Fruit fly (Drosophila melanogaster) whole organism, embryonic: Measurements from ENCODE around the gene Kr-h2.

Source experiments
- Ada2b ChIP-seq: fragments of 200-800 bp; sonication (Bioruptor generic); IDR thresholded peaks from 2 replicates; pipeline ENCODE4 v1.3.6; 2022; ENCODE audit warnings: missing biosample characterization, missing genetic modification characterization
- Adf1 ChIP-seq: fragments of 200-800 bp; sonication (Bioruptor generic); IDR thresholded peaks from 2 replicates; pipeline ENCODE4 v1.3.6; 2022; ENCODE audit warnings: missing biosample characterization, missing genetic modification characterization
- Awh ChIP-seq: fragments of 200-800 bp; sonication (Bioruptor generic); IDR thresholded peaks from 2 replicates; pipeline ENCODE4, ENCODE4 v1.3.6; 2022; ENCODE audit warnings: missing biosample characterization, missing genetic modification characterization
- BtbVII ChIP-seq: fragments of 200-800 bp; sonication (Bioruptor generic); optimal IDR thresholded peaks from 3 replicates; lab custom pipeline; 2017; ENCODE audit warnings: missing biosample characterization, mild to moderate bottlenecking, missing genetic modification characterization
- CG1233 ChIP-seq: fragments of 200-800 bp; sonication (Bioruptor generic); optimal IDR thresholded peaks from 4 replicates; lab custom pipeline; 2018; ENCODE audit warnings: missing biosample characterization, mild to moderate bottlenecking, missing genetic modification characterization
- CG12769 ChIP-seq: fragments of 200-800 bp; sonication (Bioruptor generic); optimal IDR thresholded peaks from 2 replicates; lab custom pipeline; 2019; ENCODE audit warnings: missing biosample characterization, mild to moderate bottlenecking, missing genetic modification characterization, moderate library complexity
- CG13287 ChIP-seq: fragments of 200-800 bp; sonication (Bioruptor generic); IDR thresholded peaks from 2 replicates; pipeline ENCODE4 v1.3.6; 2022; ENCODE audit warnings: missing biosample characterization, missing genetic modification characterization; ENCODE audit not compliant: partially characterized antibody
- CG14710 ChIP-seq: fragments of 200-800 bp; sonication (Bioruptor generic); optimal IDR thresholded peaks from 3 replicates; lab custom pipeline; 2019; ENCODE audit warnings: missing biosample characterization, mild to moderate bottlenecking, missing genetic modification characterization, moderate library complexity
- CG15011 ChIP-seq: fragments of 200-800 bp; sonication (Bioruptor generic); optimal IDR thresholded peaks from 3 replicates; lab custom pipeline; 2018; ENCODE audit warnings: missing biosample characterization, mild to moderate bottlenecking, missing genetic modification characterization
- CG15479 ChIP-seq: fragments of 200-800 bp; sonication (Bioruptor generic); optimal IDR thresholded peaks from 3 replicates; lab custom pipeline; 2019; ENCODE audit warnings: missing biosample characterization, mild to moderate bottlenecking, missing genetic modification characterization, moderate library complexity
- CG1647 ChIP-seq: fragments of 200-800 bp; sonication (Bioruptor generic); optimal IDR thresholded peaks from 3 replicates; lab custom pipeline; 2016; ENCODE audit warnings: missing biosample characterization, missing genetic modification characterization
- CG16813 ChIP-seq: fragments of 200-800 bp; sonication (Bioruptor generic); IDR thresholded peaks from 3 replicates; pipeline ENCODE4 v1.3.6; 2022; ENCODE audit warnings: missing biosample characterization, missing genetic modification characterization; ENCODE audit not compliant: partially characterized antibody
- CG2199 ChIP-seq: fragments of 200-800 bp; sonication (Bioruptor generic); IDR thresholded peaks from 3 replicates; pipeline ENCODE4 v1.3.6; 2022; ENCODE audit warnings: missing biosample characterization, missing genetic modification characterization
- CG30403 ChIP-seq: fragments of 200-800 bp; sonication (Bioruptor generic); optimal IDR thresholded peaks from 3 replicates; lab custom pipeline; 2016; ENCODE audit warnings: missing biosample characterization, missing genetic modification characterization
- CG3163 ChIP-seq: fragments of 200-800 bp; sonication (Bioruptor generic); optimal IDR thresholded peaks from 3 replicates; lab custom pipeline; 2016; ENCODE audit warnings: missing biosample characterization, missing genetic modification characterization
- CG4404 ChIP-seq: fragments of 200-800 bp; sonication (Bioruptor generic); IDR thresholded peaks from 2 replicates; pipeline ENCODE4 v1.3.6; 2022; ENCODE audit warnings: missing biosample characterization, missing genetic modification characterization
- CG4424 ChIP-seq: fragments of 200-800 bp; sonication (Bioruptor generic); optimal IDR thresholded peaks from 3 replicates; lab custom pipeline; 2016; ENCODE audit warnings: missing biosample characterization, missing genetic modification characterization
- CG5245 ChIP-seq: fragments of 200-800 bp; sonication (Bioruptor generic); optimal IDR thresholded peaks from 3 replicates; lab custom pipeline; 2016; ENCODE audit warnings: missing biosample characterization, missing genetic modification characterization
- CG6689 ChIP-seq: fragments of 200-800 bp; sonication (Bioruptor generic); IDR thresholded peaks from 2 replicates; pipeline ENCODE4 v1.3.6; 2022; ENCODE audit warnings: missing biosample characterization, missing genetic modification characterization
- CG8281 ChIP-seq: fragments of 200-800 bp; sonication (Bioruptor generic); optimal IDR thresholded peaks from 2 replicates; lab custom pipeline; 2018; ENCODE audit warnings: missing biosample characterization, mild to moderate bottlenecking, missing genetic modification characterization, moderate library complexity
- CTCF ChIP-seq: fragments of 200-800 bp; sonication (Bioruptor generic); optimal IDR thresholded peaks from 2 replicates; lab custom pipeline; 2017; ENCODE audit warnings: missing biosample characterization, mild to moderate bottlenecking, missing genetic modification characterization, moderate library complexity
- ERR ChIP-seq: fragments of 200-800 bp; sonication (Bioruptor generic); optimal IDR thresholded peaks from 2 replicates; lab custom pipeline; 2016; ENCODE audit warnings: missing biosample characterization, missing genetic modification characterization
- Fer2 ChIP-seq: fragments of 200-800 bp; sonication (Bioruptor generic); optimal IDR thresholded peaks from 2 replicates; lab custom pipeline; 2018; ENCODE audit warnings: missing biosample characterization, mild to moderate bottlenecking, missing genetic modification characterization, moderate library complexity
- HLH3B ChIP-seq: fragments of 200-800 bp; sonication (Bioruptor generic); IDR thresholded peaks from 2 replicates; pipeline ENCODE4 v1.3.6; 2022; ENCODE audit warnings: missing biosample characterization, missing genetic modification characterization
- Hr3 ChIP-seq: fragments of 200-800 bp; sonication (Bioruptor generic); optimal IDR thresholded peaks from 3 replicates; lab custom pipeline; 2016; ENCODE audit warnings: missing biosample characterization, missing genetic modification characterization
- Lpt ChIP-seq: fragments of >200 bp; optimal IDR thresholded peaks from 2 replicates; lab custom pipeline; 2018; ENCODE audit warnings: missing biosample characterization, missing genetic modification characterization
- NFAT ChIP-seq: fragments of 200-800 bp; sonication (Bioruptor generic); IDR thresholded peaks from 2 replicates; pipeline ENCODE4 v1.3.6; 2022; ENCODE audit warnings: missing biosample characterization, missing genetic modification characterization
- Oaz ChIP-seq: fragments of 200-800 bp; sonication (Bioruptor generic); IDR thresholded peaks from 2 replicates; pipeline ENCODE4 v1.3.6; 2022; ENCODE audit warnings: missing biosample characterization, missing genetic modification characterization
- Opbp ChIP-seq: fragments of 200-800 bp; sonication (Bioruptor generic); IDR thresholded peaks from 3 replicates; pipeline ENCODE4 v1.3.6; 2022; ENCODE audit warnings: missing biosample characterization, missing genetic modification characterization; ENCODE audit not compliant: partially characterized antibody
- Optix ChIP-seq: fragments of 200-800 bp; sonication (Bioruptor generic); IDR thresholded peaks from 3 replicates; pipeline ENCODE4 v1.3.6; 2022; ENCODE audit warnings: missing biosample characterization, missing genetic modification characterization
- PHDP ChIP-seq: fragments of 200-800 bp; sonication (Bioruptor generic); optimal IDR thresholded peaks from 3 replicates; lab custom pipeline; 2018; ENCODE audit warnings: missing biosample characterization, mild to moderate bottlenecking, missing genetic modification characterization, moderate library complexity
- Side ChIP-seq: fragments of 200-800 bp; sonication (Bioruptor generic); optimal IDR thresholded peaks from 2 replicates; lab custom pipeline; 2016; ENCODE audit warnings: missing biosample characterization, missing genetic modification characterization
- Xrp1 ChIP-seq: fragments of 200-800 bp; sonication (Bioruptor generic); IDR thresholded peaks from 2 replicates; pipeline ENCODE4 v1.3.6; 2022; ENCODE audit warnings: missing biosample characterization, missing genetic modification characterization
- ase ChIP-seq: fragments of 200-800 bp; sonication (Bioruptor generic); IDR thresholded peaks from 3 replicates; pipeline ENCODE4 v1.3.6; 2022; ENCODE audit warnings: missing biosample characterization, missing genetic modification characterization
- bsh ChIP-seq, 2 experiments: fragments of 200-800 bp; sonication (Bioruptor generic); optimal IDR thresholded peaks; 2 replicates each; lab custom pipeline; 2017 to 2018; ENCODE audit warnings: mild to moderate bottlenecking in 2 of 2, missing biosample characterization in 2 of 2, missing genetic modification characterization in 2 of 2, moderate library complexity in 1 of 2
- btn ChIP-seq: fragments of 200-800 bp; sonication (Bioruptor generic); optimal IDR thresholded peaks from 2 replicates; lab custom pipeline; 2016; ENCODE audit warnings: missing biosample characterization, missing genetic modification characterization
- cad ChIP-seq: fragments of >200 bp; optimal IDR thresholded peaks from 2 replicates; lab custom pipeline; 2017; ENCODE audit warnings: missing biosample characterization, missing genetic modification characterization
- cg ChIP-seq: fragments of 200-800 bp; sonication (Bioruptor generic); optimal IDR thresholded peaks from 3 replicates; lab custom pipeline; 2019; ENCODE audit warnings: missing biosample characterization, mild to moderate bottlenecking, missing genetic modification characterization, moderate library complexity
- danr ChIP-seq: fragments of 200-800 bp; sonication (Bioruptor generic); IDR thresholded peaks from 2 replicates; pipeline ENCODE4 v1.3.6; 2022; ENCODE audit warnings: missing biosample characterization, missing genetic modification characterization
- dm ChIP-seq: fragments of 200-800 bp; sonication (Bioruptor generic); optimal IDR thresholded peaks from 3 replicates; lab custom pipeline; 2016; ENCODE audit warnings: missing biosample characterization, missing genetic modification characterization
- gfzf ChIP-seq: fragments of 200-800 bp; sonication (Bioruptor generic); optimal IDR thresholded peaks from 2 replicates; lab custom pipeline; 2016; ENCODE audit warnings: missing biosample characterization, mild to moderate bottlenecking, missing genetic modification characterization, moderate library complexity
- oc ChIP-seq: fragments of 200-800 bp; sonication (Bioruptor generic); optimal IDR thresholded peaks from 2 replicates; lab custom pipeline; 2018; ENCODE audit warnings: missing biosample characterization, mild to moderate bottlenecking, missing genetic modification characterization, moderate library complexity
- pb ChIP-seq: fragments of 200-800 bp; sonication (Bioruptor generic); optimal IDR thresholded peaks from 3 replicates; lab custom pipeline; 2016; ENCODE audit warnings: missing biosample characterization, missing genetic modification characterization
- psq ChIP-seq: fragments of 200-800 bp; sonication (Bioruptor generic); optimal IDR thresholded peaks from 2 replicates; lab custom pipeline; 2017; ENCODE audit warnings: missing biosample characterization, missing genetic modification characterization
- pum ChIP-seq: fragments of 200-800 bp; sonication (Bioruptor generic); optimal IDR thresholded peaks from 2 replicates; lab custom pipeline; 2016; ENCODE audit warnings: missing biosample characterization, missing genetic modification characterization
- sens-2 ChIP-seq: fragments of 200-800 bp; sonication (Bioruptor generic); IDR thresholded peaks from 2 replicates; pipeline ENCODE4 v1.3.6; 2022; ENCODE audit warnings: missing biosample characterization, missing genetic modification characterization
- sisA ChIP-seq: fragments of 200-800 bp; sonication (Bioruptor generic); IDR thresholded peaks from 2 replicates; pipeline ENCODE4 v1.3.6; 2022; ENCODE audit warnings: missing biosample characterization, missing genetic modification characterization
- stwl ChIP-seq: fragments of 200-800 bp; sonication (Bioruptor generic); optimal IDR thresholded peaks from 3 replicates; lab custom pipeline; 2018; ENCODE audit warnings: missing biosample characterization, mild to moderate bottlenecking, missing genetic modification characterization, moderate library complexity
- twi ChIP-seq: fragments of 200-800 bp; optimal IDR thresholded peaks from 2 replicates; lab custom pipeline; 2019; ENCODE audit warnings: missing biosample characterization, mild to moderate bottlenecking, missing genetic modification characterization, moderate library complexity
- vfl ChIP-seq: fragments of 200-800 bp; sonication (Bioruptor generic); optimal IDR thresholded peaks from 2 replicates; lab custom pipeline; 2016; ENCODE audit warnings: missing biosample characterization, missing genetic modification characterization
- zfh1 ChIP-seq: fragments of 200-800 bp; sonication (Bioruptor generic); IDR thresholded peaks from 3 replicates; pipeline ENCODE4 v1.3.6; 2022; ENCODE audit warnings: missing biosample characterization, missing genetic modification characterization

Kr-h2 gene

dm6 chr2L:6098479-6099269 is 27.9 kb downstream of the Kr-h2 start, which contains the start of gene CG9175 (continued):
- no peak for TF ChIP-seq CG15479
- peak; percentile 7 for TF ChIP-seq pb (GFP tag; lab: Kevin White, UChicago)
- no peak for TF ChIP-seq CG15011 (GFP tag; lab: Kevin White, UChicago)
- peak; percentile 97 for TF ChIP-seq Opbp (GFP tag; lab: Robert Waterston, UW)
- TF ChIP-seq Adf1: peak; percentile 12; the same call in 1 of the 2 replicates
- TF ChIP-seq Xrp1 (GFP tag; lab: Robert Waterston, UW): 0 out of 2 replicates have a peak, but pooled peaks have one; percentile 14
- no peak for TF ChIP-seq HLH3B (GFP tag; lab: Robert Waterston, UW)
- peak; percentile 42 for TF ChIP-seq ERR (GFP tag; lab: Kevin White, UChicago)
- TF ChIP-seq Side (GFP tag; lab: Kevin White, UChicago): peak; percentile 31
- TF ChIP-seq sens-2 (GFP tag; lab: Robert Waterston, UW): no peak
- peak; percentile 42 for TF ChIP-seq CG4424
- no peak for TF ChIP-seq CG1233 (GFP tag; lab: Kevin White, UChicago)
- TF ChIP-seq Optix (GFP tag; lab: Robert Waterston, UW): no peak
- no peak for TF ChIP-seq sisA
- TF ChIP-seq Ada2b (GFP tag; lab: Robert Waterston, UW): no peak
- no peak for TF ChIP-seq CG8281 (tag; lab: Kevin White, UChicago)
- TF ChIP-seq CG16813 (GFP tag; lab: Robert Waterston, UW): peak; percentile 95
- TF ChIP-seq CG2199: peak; percentile 22; the same call in 1 of the 3 replicates
- TF ChIP-seq BtbVII (GFP tag; lab: Kevin White, UChicago): no peak
- no peak for TF ChIP-seq ase (GFP tag; lab: Robert Waterston, UW)
- TF ChIP-seq zfh1 (GFP tag; lab: Robert Waterston, UW): peak; percentile 4; the same call in 1 of the 3 replicates
- TF ChIP-seq btn: no peak
- peak; percentile 41 for TF ChIP-seq gfzf (GFP tag; lab: Kevin White, UChicago)
- TF ChIP-seq cad (GFP tag; lab: Kevin White, UChicago): no peak
- TF ChIP-seq pum (GFP tag; lab: Kevin White, UChicago): no peak
- peak; percentile 5 for TF ChIP-seq Hr3
- peak; percentile 13; the same call in 1 of the 2 replicates for TF ChIP-seq Oaz (GFP tag; lab: Robert Waterston, UW)
- no peak for TF ChIP-seq Fer2
- TF ChIP-seq CG5245 (GFP tag; lab: Kevin White, UChicago): no peak
- TF ChIP-seq CG13287 (GFP tag; lab: Robert Waterston, UW): peak; percentile 99
- TF ChIP-seq CG30403 (GFP tag; lab: Kevin White, UChicago): peak; percentile 44
- TF ChIP-seq Lpt (GFP tag; lab: Kevin White, UChicago): no peak
- TF ChIP-seq CG12769 (tag; lab: Kevin White, UChicago): no peak
- peak; percentile 94 for TF ChIP-seq stwl (tag; lab: Kevin White, UChicago)
- no peak for TF ChIP-seq CG6689 (GFP tag; lab: Robert Waterston, UW)
- TF ChIP-seq danr (GFP tag; lab: Robert Waterston, UW): no peak
- TF ChIP-seq dm (GFP tag; lab: Kevin White, UChicago): peak; percentile 22
- peak in 1 of 2 experiments; percentile 24 for TF ChIP-seq bsh (GFP tag; optimal IDR thresholded peaks at IDR 0.05; lab: Kevin White, UChicago)
- TF ChIP-seq twi (tag; lab: Kevin White, UChicago): no peak
- no peak for TF ChIP-seq CTCF (GFP tag; lab: Kevin White, UChicago)
- no peak for TF ChIP-seq CG4404 (GFP tag; lab: Robert Waterston, UW)
- peak; percentile 23 for TF ChIP-seq oc (tag; lab: Kevin White, UChicago)
- no peak for TF ChIP-seq Awh
- TF ChIP-seq PHDP (tag; lab: Kevin White, UChicago): peak; percentile 38
- TF ChIP-seq CG1647 (GFP tag; lab: Kevin White, UChicago): peak; percentile 13
- peak; percentile 23 for TF ChIP-seq CG3163 (GFP tag; lab: Kevin White, UChicago)
- TF ChIP-seq CG14710 (tag; lab: Kevin White, UChicago): peak; percentile 76
- TF ChIP-seq cg (GFP tag; lab: Kevin White, UChicago): no peak
- peak; percentile 49; the same call in 1 of the 2 replicates for TF ChIP-seq NFAT (GFP tag; lab: Robert Waterston, UW)
- TF ChIP-seq vfl (GFP tag; lab: Kevin White, UChicago): peak; percentile 6
- no peak for TF ChIP-seq psq (GFP tag; lab: Kevin White, UChicago)
